Fruit fly (Drosophila melanogaster) whole organism, adult: ENCODE data around the gene CG15196.

Experiments used
- CG11617 ChIP-seq: fragments of 200-800 bp; sonication (Bioruptor generic); optimal IDR thresholded peaks from 2 replicates; lab custom pipeline; 2017; ENCODE audit warnings: mild to moderate bottlenecking, missing biosample characterization, missing genetic modification reagents, missing genetic modification characterization
- CG7101 ChIP-seq: fragments of 200-800 bp; sonication (Bioruptor generic); optimal IDR thresholded peaks from 2 replicates; lab custom pipeline; 2018; ENCODE audit warnings: missing biosample characterization, mild to moderate bottlenecking, missing genetic modification characterization, moderate library complexity
- Hr96 ChIP-seq: fragments of 200-800 bp; sonication (Bioruptor generic); optimal IDR thresholded peaks from 2 replicates; lab custom pipeline; 2016; ENCODE audit warnings: missing biosample characterization, missing genetic modification characterization
- Mnt ChIP-seq: fragments of 200-800 bp; sonication (Bioruptor generic); optimal IDR thresholded peaks from 2 replicates; lab custom pipeline; 2016; ENCODE audit warnings: missing biosample characterization, mild to moderate bottlenecking, missing genetic modification characterization
- bab1 ChIP-seq: fragments of 200-800 bp; sonication (Bioruptor generic); optimal IDR thresholded peaks from 3 replicates; lab custom pipeline; 2019; ENCODE audit warnings: missing biosample characterization, mild to moderate bottlenecking, missing genetic modification characterization, moderate library complexity
- kay ChIP-seq: fragments of 200-800 bp; sonication (Bioruptor generic); peaks from one replicate; lab custom pipeline; 2016; ENCODE audit warnings: missing biosample characterization, missing genetic modification characterization, borderline replicate concordance
- tj ChIP-seq: fragments of 200-800 bp; sonication (Bioruptor generic); optimal IDR thresholded peaks from 3 replicates; lab custom pipeline; 2017; ENCODE audit warnings: missing biosample characterization, mild to moderate bottlenecking, missing genetic modification characterization, moderate library complexity

- TF ChIP-seq Mnt (GFP tag; lab: Kevin White, UChicago), result no peak
- TF ChIP-seq kay (GFP tag; lab: Kevin White, UChicago), result no peak
- no peak for TF ChIP-seq CG11617 (GFP tag; lab: Kevin White, UChicago)
- no peak for TF ChIP-seq Hr96 (GFP tag; lab: Kevin White, UChicago)
- no peak for TF ChIP-seq CG7101 (tag; lab: Kevin White, UChicago)
- no peak for TF ChIP-seq bab1 (GFP tag; lab: Kevin White, UChicago)
- no peak for TF ChIP-seq tj
Observed at dm6 chrX:11409647-11410046, at the start of gene CG15196.
